Worm (Caenorhabditis elegans): ENCODE measurements around the gene abt-4.

DNA sequence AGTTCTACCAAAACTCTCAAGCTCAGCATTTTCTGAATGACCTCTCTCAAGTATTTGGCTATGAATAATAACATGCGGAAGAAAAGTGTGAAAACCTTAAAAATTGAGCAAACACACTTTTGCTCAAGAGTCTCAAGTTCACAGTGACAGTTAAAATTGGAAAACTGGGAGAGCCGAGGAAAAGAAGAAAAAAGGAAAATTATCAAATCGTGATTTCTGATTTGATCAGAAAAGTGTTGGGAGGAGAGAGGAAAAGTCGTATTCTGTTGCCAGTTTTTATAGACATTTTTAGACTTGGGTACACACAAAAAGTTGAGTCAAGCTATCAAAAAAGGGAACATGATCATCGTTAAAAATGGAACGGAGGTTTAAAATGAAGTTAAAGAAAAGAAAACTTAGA lies 720 bp upstream of the abt-4 start:
- TF ChIP-seq K09A11.1 (tag; optimal IDR thresholded peaks at IDR 0.05; ENCODE audit: insufficient read depth): no peak
- no peak for TF ChIP-seq unc-42 (tag; optimal IDR thresholded peaks at IDR 0.05)
- no peak for TF ChIP-seq nhr-11 (tag; optimal IDR thresholded peaks at IDR 0.05)
